ENCODE assay signal across 2 fruit fly cellular contexts in the genomic region with DNA sequence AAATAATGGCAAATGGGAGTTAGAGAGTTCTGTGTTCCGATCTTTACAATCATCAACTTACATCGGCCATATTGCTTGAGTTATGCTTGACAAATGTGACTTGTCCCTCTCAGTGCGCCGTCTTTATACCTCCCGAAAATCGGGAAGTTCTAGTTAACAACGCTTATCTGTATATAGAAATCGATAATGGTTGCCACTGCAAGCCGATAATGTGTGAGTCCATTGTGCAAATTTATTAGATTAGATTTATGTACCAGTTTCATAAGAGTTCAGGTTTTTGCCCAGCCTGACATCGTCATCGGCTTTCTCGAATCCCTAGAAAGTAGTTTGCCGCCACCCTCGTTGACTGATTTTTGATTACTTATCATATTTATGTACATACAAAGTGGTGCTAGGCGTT.
TF ChIP-seq lines count a peak whose summit lies in the region.

TSS of gene Acbp5 (minus strand) at position 101 of the 400 bp plus-strand sequence.

- no peak for TF ChIP-seq CTCF in whole organism, embryonic (GFP tag; optimal IDR thresholded peaks at IDR 0.05; lab: Kevin White, UChicago)

TF ChIP-seq in whole organism, embryonic, 481 proteins besides CTCF, POLR2A, EP300 and RAD21:
- TF ChIP-seq pho (GFP tag; optimal IDR thresholded peaks at IDR 0.05; lab: Kevin White, UChicago), result no peak
- peak; percentile 53 for TF ChIP-seq exex (tag; optimal IDR thresholded peaks at IDR 0.05; lab: Kevin White, UChicago)
- no peak for TF ChIP-seq Atf3 (GFP tag; optimal IDR thresholded peaks at IDR 0.05; lab: Kevin White, UChicago)
- no peak for TF ChIP-seq trem (tag; optimal IDR thresholded peaks at IDR 0.05; lab: Kevin White, UChicago)
- TF ChIP-seq Pdp1 (GFP tag; optimal IDR thresholded peaks at IDR 0.05; lab: Kevin White, UChicago), result peak in 1 of 2 experiments; percentile 5

TF ChIP-seq in whole organism, prepupa, 60 proteins besides CTCF, POLR2A, EP300 and RAD21:
- peak; percentile 51 for TF ChIP-seq vri (GFP tag; optimal IDR thresholded peaks at IDR 0.05; lab: Kevin White, UChicago)
- no peak for TF ChIP-seq CG9139 (GFP tag; optimal IDR thresholded peaks at IDR 0.05; lab: Kevin White, UChicago)
